Worm (Caenorhabditis elegans) whole organism, L4 larva: ENCODE results near the gene mtm-5.

ENCODE experiments used
- ama-1 ChIP-seq: fragments of 150-350 bp; optimal IDR thresholded peaks from 2 replicates; lab custom pipeline; 2014; ENCODE audit warnings: inconsistent platforms, mixed read lengths
- ceh-44 ChIP-seq: fragments of 200-800 bp; sonication (Bioruptor generic); IDR thresholded peaks from 2 replicates; pipeline ENCODE4 v1.3.6; 2022; ENCODE audit warnings: missing genetic modification reagents, missing genetic modification characterization, missing compliant biosample characterization
- ces-1 ChIP-seq: fragments of 150-350 bp; sonication (generic microtip); optimal IDR thresholded peaks from 4 replicates; lab custom pipeline; 2014; ENCODE audit warnings: missing biosample characterization, missing genetic modification reagents, missing genetic modification characterization
- cey-2 ChIP-seq: sonication (generic microtip); optimal IDR thresholded peaks from 3 replicates; lab custom pipeline; 2017; ENCODE audit warnings: missing genetic modification characterization, mild to moderate bottlenecking, missing compliant biosample characterization, antibody characterized with exemption, borderline replicate concordance; ENCODE audit not compliant: insufficient read depth
- fkh-10 ChIP-seq: fragments of 150-350 bp; optimal IDR thresholded peaks from 2 replicates; lab custom pipeline; 2014; ENCODE audit warnings: missing biosample characterization, missing genetic modification reagents, missing genetic modification characterization
- lir-3 ChIP-seq: sonication (generic microtip); optimal IDR thresholded peaks from 2 replicates; lab custom pipeline; 2016; ENCODE audit warnings: mild to moderate bottlenecking, missing genetic modification characterization, missing compliant biosample characterization
- mxl-2 ChIP-seq: fragments of 200-800 bp; sonication (Bioruptor generic); conservative IDR thresholded peaks from 2 replicates; pipeline ENCODE4 v1.3.6; 2022; ENCODE audit warnings: missing genetic modification reagents, missing genetic modification characterization, missing compliant biosample characterization
- nhr-41 ChIP-seq: fragments of 200-800 bp; sonication (Bioruptor generic); IDR thresholded peaks from 2 replicates; pipeline ENCODE4 v1.3.6; 2022; ENCODE audit warnings: missing genetic modification reagents, missing genetic modification characterization, missing compliant biosample characterization
- snpc-4 ChIP-seq: fragments of 150-350 bp; optimal IDR thresholded peaks from 2 replicates; lab custom pipeline; 2014; ENCODE audit warnings: missing biosample characterization, missing genetic modification characterization
- tra-1 ChIP-seq: fragments of 200-800 bp; sonication (Bioruptor generic); IDR thresholded peaks from 2 replicates; pipeline ENCODE4 v1.3.6; 2022; ENCODE audit warnings: missing genetic modification reagents, missing genetic modification characterization, missing compliant biosample characterization
- unc-62 ChIP-seq, 3 experiments: fragments of 150-350 bp in 1 of 3; sonication (generic microtip); optimal IDR thresholded peaks in 2 of 3; peaks in 1 of 3; 1 replicate in 1 of 3; 2 replicates in 2 of 3; lab custom pipeline; 2014 to 2017; ENCODE audit warnings: missing biosample characterization in 3 of 3, missing genetic modification characterization in 3 of 3, missing genetic modification reagents in 3 of 3, missing genotype in 1 of 3
- vab-7 ChIP-seq: fragments of 200-800 bp; sonication (Bioruptor generic); IDR thresholded peaks from 2 replicates; pipeline ENCODE4 v1.3.6; 2022; ENCODE audit warnings: missing genetic modification reagents, missing genetic modification characterization, missing compliant biosample characterization

DNA sequence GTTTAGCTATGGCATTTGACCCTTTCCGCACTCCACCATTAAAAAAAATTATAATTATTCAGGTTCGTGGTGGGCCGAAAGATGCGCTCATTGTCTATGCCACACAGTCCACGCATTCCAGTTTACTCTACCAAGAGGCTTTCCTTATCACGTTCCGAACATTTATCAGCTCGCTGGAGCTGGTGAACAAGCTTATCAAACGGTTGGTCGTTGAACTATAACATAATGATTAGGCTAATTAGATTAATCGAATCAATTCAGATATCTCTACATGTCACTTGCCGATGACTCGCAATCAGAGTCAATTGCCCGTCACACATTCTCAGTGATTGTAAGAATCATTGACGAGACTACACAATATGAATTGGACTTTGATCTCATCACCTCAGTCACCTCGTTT is 26.2 kb upstream of the mtm-5 start:
- TF ChIP-seq mxl-2 (GFP tag; lab: Robert Waterston, UW) (no peak), ces-1 (GFP tag; lab: Kevin White, UChicago) (no peak), cey-2 (tag; lab: Kevin White, UChicago) (no peak), vab-7 (GFP tag; lab: Robert Waterston, UW) (no peak), nhr-41 (GFP tag; lab: Robert Waterston, UW) (no peak), lir-3 (no peak), snpc-4 (tag; lab: Kevin White, UChicago) (no peak), unc-62 (GFP tag; optimal IDR thresholded peaks at IDR 0.05 in 1 of 2; lab: Kevin White, UChicago) (no peak), unc-62 (tag; optimal IDR thresholded peaks at IDR 0.05; lab: Kevin White, UChicago) (no peak), ceh-44 (GFP tag; lab: Robert Waterston, UW) (no peak), fkh-10 (GFP tag; lab: Kevin White, UChicago) (no peak), tra-1 (GFP tag; lab: Robert Waterston, UW) (no peak), ama-1 (lab: Kevin White, UChicago) (no peak)
